Worm (Caenorhabditis elegans): Measurements from ENCODE around the gene M05D6.1.

Gene M05D6.1

ce11 chrII:8506759-8507158 lies 31.6 kb upstream of the M05D6.1 start:
- no peak for TF ChIP-seq nhr-237 (tag; optimal IDR thresholded peaks at IDR 0.05)
- peak; percentile 55 for TF ChIP-seq pqm-1 (tag; optimal IDR thresholded peaks at IDR 0.05)
- no peak for TF ChIP-seq nhr-23 (tag; optimal IDR thresholded peaks at IDR 0.05)
- TF ChIP-seq pha-4 (tag; optimal IDR thresholded peaks at IDR 0.05): peak; percentile 21
- no peak for TF ChIP-seq mdl-1 (tag; optimal IDR thresholded peaks at IDR 0.05)
- TF ChIP-seq sea-2 (GFP tag; optimal IDR thresholded peaks at IDR 0.05): no peak
- TF ChIP-seq elt-2 (tag; optimal IDR thresholded peaks at IDR 0.05): peak; percentile 36
- no peak for TF ChIP-seq elt-3 (tag; optimal IDR thresholded peaks at IDR 0.05)
- no peak for TF ChIP-seq ztf-11 (tag; optimal IDR thresholded peaks at IDR 0.05)
- TF ChIP-seq elt-1 (tag; optimal IDR thresholded peaks at IDR 0.05): no peak
- TF ChIP-seq nhr-67 (tag; optimal IDR thresholded peaks at IDR 0.05): no peak
- no peak for TF ChIP-seq jun-1 (tag; optimal IDR thresholded peaks at IDR 0.05)

DNA sequence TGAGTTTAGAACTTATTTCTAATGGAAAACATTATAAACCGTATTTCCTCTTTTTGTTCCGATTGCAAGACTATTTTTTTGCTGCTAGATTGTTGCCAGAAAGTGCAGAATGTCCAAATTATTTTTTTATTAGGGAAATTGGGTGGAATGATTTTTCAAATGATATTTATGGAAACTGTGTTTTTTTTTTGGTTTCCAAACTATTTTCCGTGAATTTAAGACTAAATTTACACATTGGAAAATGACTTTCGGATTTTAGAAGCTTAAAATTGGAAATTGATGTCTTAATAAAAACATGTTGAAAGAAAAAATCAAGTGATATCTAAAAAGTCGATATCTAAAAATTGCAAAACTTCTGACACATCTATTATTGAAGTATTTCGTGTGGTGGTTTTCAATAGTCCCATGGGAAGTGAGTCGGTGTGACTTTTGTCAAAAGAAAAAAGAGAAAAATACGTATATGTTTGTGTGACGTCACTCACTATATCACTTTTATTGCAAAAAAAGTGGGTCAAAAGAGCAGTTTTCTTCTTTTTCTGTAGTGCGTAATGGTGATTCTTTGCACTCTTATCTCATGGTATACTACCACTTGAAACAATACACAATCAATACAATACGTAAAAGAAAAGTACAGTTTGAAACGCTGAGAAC lies 29.0 kb upstream of the M05D6.1 start:
- TF ChIP-seq fos-1 (tag; optimal IDR thresholded peaks at IDR 0.05) (no peak), unc-39 (tag; optimal IDR thresholded peaks at IDR 0.05) (no peak), nfya-1 (tag; optimal IDR thresholded peaks at IDR 0.05; ENCODE audit: insufficient read depth) (peak; percentile 9), nhr-237 (tag; optimal IDR thresholded peaks at IDR 0.05) (no peak), ztf-4 (tag; optimal IDR thresholded peaks at IDR 0.05) (no peak), elt-2 (tag; optimal IDR thresholded peaks at IDR 0.05) (peak; percentile 22), pqm-1 (tag; optimal IDR thresholded peaks at IDR 0.05) (peak; percentile 44)

DNA sequence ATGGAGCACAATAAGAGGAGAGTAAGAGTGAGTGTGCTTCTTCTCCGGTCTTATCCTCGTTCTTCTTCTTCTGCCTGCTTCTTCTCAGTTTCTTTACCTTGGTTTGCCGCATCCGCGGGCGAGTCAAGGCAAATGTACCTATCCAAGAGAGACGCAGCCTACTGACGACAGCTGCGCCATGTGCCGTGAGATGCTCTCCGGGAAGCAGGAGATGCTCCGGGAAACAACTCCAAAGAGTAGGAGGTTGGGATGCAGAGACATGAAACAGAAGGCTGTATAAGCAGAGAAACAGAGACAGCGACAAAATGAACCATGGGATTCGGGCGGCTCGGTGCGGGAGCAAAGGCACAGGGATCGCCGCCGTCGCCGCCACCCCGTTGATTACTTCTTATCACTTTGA lies 23.8 kb upstream of the M05D6.1 start:
- TF ChIP-seq mdl-1 (tag; optimal IDR thresholded peaks at IDR 0.05) (no peak), lin-39 (tag; optimal IDR thresholded peaks at IDR 0.05) (peak; percentile 18)

- TF ChIP-seq nhr-76 (tag; optimal IDR thresholded peaks at IDR 0.05): no peak
Observed at ce11 chrII:8498173-8498572, 23.0 kb upstream of the M05D6.1 start.

DNA sequence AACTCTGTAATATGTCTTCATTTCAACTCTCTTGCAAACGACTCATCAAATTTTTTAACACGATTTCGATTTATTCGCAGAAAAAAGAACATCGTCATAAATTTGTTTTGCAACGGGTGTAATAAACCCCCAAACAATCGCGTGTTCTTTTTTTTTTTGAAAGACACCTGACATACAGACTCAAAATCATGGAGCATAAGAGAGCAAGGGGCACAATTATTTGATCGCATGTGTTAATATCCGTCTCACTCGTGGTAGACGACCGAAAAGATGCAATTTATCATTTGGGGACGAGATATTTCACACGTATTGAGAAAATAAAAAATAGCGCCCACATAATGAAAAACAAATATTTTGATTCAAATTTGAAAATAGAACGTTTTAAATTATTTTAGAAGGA lies 21.0 kb upstream of the M05D6.1 start:
- TF ChIP-seq elt-3 (tag; optimal IDR thresholded peaks at IDR 0.05) (no peak), egl-5 (tag; optimal IDR thresholded peaks at IDR 0.05) (peak; percentile 13), lin-39 (tag; optimal IDR thresholded peaks at IDR 0.05) (peak; percentile 31), tbx-2 (tag; optimal IDR thresholded peaks at IDR 0.05) (no peak)

DNA sequence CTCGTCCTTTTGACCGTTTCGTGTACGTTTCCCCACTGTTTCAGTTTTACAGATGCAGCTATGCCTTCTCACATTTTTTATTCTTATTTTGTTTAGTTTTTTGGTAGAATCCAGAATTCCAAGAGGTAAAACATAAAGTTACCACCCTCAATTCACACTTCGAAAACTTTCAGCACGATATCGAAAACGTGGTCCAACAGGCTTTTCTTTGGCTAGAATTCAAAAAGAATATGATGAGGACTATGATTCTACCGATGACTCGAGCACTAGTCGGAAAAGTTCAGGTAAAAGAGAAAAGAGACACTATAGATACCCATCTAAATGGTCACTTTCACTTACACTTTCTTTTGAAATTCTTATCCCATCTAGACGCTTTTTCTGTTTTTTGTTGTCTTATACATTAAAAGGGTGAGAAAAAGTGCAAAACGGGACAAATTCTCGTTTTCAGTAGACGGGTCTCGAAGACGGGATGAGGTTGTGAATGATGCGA lies 19.1 kb upstream of the M05D6.1 start, which contains the start of gene M05D6.9:
Gene M05D6.9, plus strand, starts transcription at position 51 of the 490 bp plus-strand sequence.
- TF ChIP-seq elt-1 (tag; optimal IDR thresholded peaks at IDR 0.05): peak; percentile 51
- TF ChIP-seq R02D3.7 (tag; optimal IDR thresholded peaks at IDR 0.05): no peak
- peak; percentile 1 for TF ChIP-seq nhr-25 (tag; optimal IDR thresholded peaks at IDR 0.05)
- TF ChIP-seq fkh-10 (GFP tag; optimal IDR thresholded peaks at IDR 0.05): no peak

DNA sequence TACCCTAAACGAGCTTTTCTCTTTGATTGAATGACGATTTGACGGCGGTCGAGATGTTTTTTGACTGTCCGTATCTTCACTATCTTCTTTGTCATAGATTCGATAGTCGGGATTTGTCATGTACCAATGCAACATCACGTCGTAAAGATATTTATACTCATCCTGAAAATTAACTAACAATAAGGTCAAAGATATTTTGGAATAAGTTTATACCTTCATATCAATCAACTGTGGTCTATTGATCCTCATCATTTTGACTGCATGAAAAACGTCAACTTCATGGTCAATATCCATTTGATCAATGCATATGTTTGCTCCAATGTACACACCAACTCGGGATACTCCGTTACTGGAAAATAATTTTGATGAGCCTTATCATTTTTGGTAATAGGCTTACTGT lies 12.9 kb upstream of the M05D6.1 start:
- no peak for TF ChIP-seq nfya-1 (tag; optimal IDR thresholded peaks at IDR 0.05; ENCODE audit: insufficient read depth)
- no peak for TF ChIP-seq unc-62 (GFP tag; optimal IDR thresholded peaks at IDR 0.05)
- TF ChIP-seq fos-1 (tag; optimal IDR thresholded peaks at IDR 0.05): no peak
- no peak for TF ChIP-seq ztf-11 (tag; optimal IDR thresholded peaks at IDR 0.05)
- no peak for TF ChIP-seq nhr-67 (tag; optimal IDR thresholded peaks at IDR 0.05)
- TF ChIP-seq ZK546.5 (tag; optimal IDR thresholded peaks at IDR 0.05): no peak
- no peak for TF ChIP-seq nhr-25 (tag; optimal IDR thresholded peaks at IDR 0.05)
- no peak for TF ChIP-seq hmg-11 (tag; optimal IDR thresholded peaks at IDR 0.05)
- TF ChIP-seq nhr-28 (tag; optimal IDR thresholded peaks at IDR 0.05): no peak
- TF ChIP-seq lin-39 (tag; optimal IDR thresholded peaks at IDR 0.05): no peak
- TF ChIP-seq elt-1 (tag; optimal IDR thresholded peaks at IDR 0.05): no peak
- no peak for TF ChIP-seq mdl-1 (tag; optimal IDR thresholded peaks at IDR 0.05)
- no peak for TF ChIP-seq nhr-23 (tag; optimal IDR thresholded peaks at IDR 0.05)

Data from whole organism, L3 larva.